Worm (Caenorhabditis elegans): ENCODE measurements around the gene F43C1.7.

ce11 chrIII:4244285-4244684 lies 1.9 kb upstream of the F43C1.7 start, which contains the start of gene zhit-2:
- TF ChIP-seq snpc-4 (GFP tag; optimal IDR thresholded peaks at IDR 0.05) (no peak), snpc-4 (tag; optimal IDR thresholded peaks at IDR 0.05) (no peak), lsy-27 (tag; optimal IDR thresholded peaks at IDR 0.05; ENCODE audit: borderline replicate concordance, insufficient read depth) (no peak), dpl-1 (GFP tag; optimal IDR thresholded peaks at IDR 0.05) (no peak), die-1 (tag; optimal IDR thresholded peaks at IDR 0.05) (no peak), nfya-1 (tag; optimal IDR thresholded peaks at IDR 0.05; ENCODE audit: borderline replicate concordance, insufficient read depth) (no peak), gei-17 (GFP tag; optimal IDR thresholded peaks at IDR 0.05) (no peak), egl-44 (GFP tag; IDR thresholded peaks at IDR 0.05) (no peak), nhr-179 (tag; optimal IDR thresholded peaks at IDR 0.05) (no peak), ccch-3 (GFP tag; optimal IDR thresholded peaks at IDR 0.05) (no peak), let-526 (GFP tag; IDR thresholded peaks at IDR 0.05) (no peak), lir-1 (GFP tag; conservative IDR thresholded peaks at IDR 0.05) (no peak)
